Worm (Caenorhabditis elegans): ENCODE results near the gene akap-1.

The akap-1 gene

ce11 chrIII:6344737-6345136 is 8.4 kb upstream of the akap-1 start (continued):
- TF ChIP-seq nhr-12 (tag; optimal IDR thresholded peaks at IDR 0.05): no peak
- TF ChIP-seq alr-1 (tag; optimal IDR thresholded peaks at IDR 0.05): no peak
- peak; percentile 3 for TF ChIP-seq lin-11 (tag; optimal IDR thresholded peaks at IDR 0.05)

- TF ChIP-seq skn-1 (tag; optimal IDR thresholded peaks at IDR 0.05) (no peak), C34F6.9 (tag; optimal IDR thresholded peaks at IDR 0.05) (peak; percentile 1)
Observed at ce11 chrIII:6345968-6346498, 7.2 kb upstream of the akap-1 start, which contains the start of the genes trmt-10C.2 and C56G2.22. Gene trmt-10C.2, plus strand, starts transcription at chrIII:6346281. Gene C56G2.22, plus strand, starts transcription at chrIII:6346448.

- TF ChIP-seq sma-9 (GFP tag; optimal IDR thresholded peaks at IDR 0.05) (peak; percentile 44), sma-9 (tag; optimal IDR thresholded peaks at IDR 0.05) (no peak), ceh-82 (tag; optimal IDR thresholded peaks at IDR 0.05) (no peak), lin-39 (tag; optimal IDR thresholded peaks at IDR 0.05) (no peak), crh-2 (tag; optimal IDR thresholded peaks at IDR 0.05) (peak; percentile 60), unc-62 (GFP tag; optimal IDR thresholded peaks at IDR 0.05) (no peak), unc-55 (GFP tag; optimal IDR thresholded peaks at IDR 0.05) (peak; percentile 6), C34F6.9 (tag; optimal IDR thresholded peaks at IDR 0.05) (peak; percentile 53), sem-4 (tag; optimal IDR thresholded peaks at IDR 0.05) (peak; percentile 55), nhr-129 (tag; optimal IDR thresholded peaks at IDR 0.05) (peak; percentile 43), F13H6.1 (tag; optimal IDR thresholded peaks at IDR 0.05) (peak; percentile 57), lsy-2 (tag; optimal IDR thresholded peaks at IDR 0.05) (peak; percentile 12 to 64), elt-3 (tag; optimal IDR thresholded peaks at IDR 0.05) (no peak), mdl-1 (tag; optimal IDR thresholded peaks at IDR 0.05) (peak in 1 of 2 experiments; percentile 75), zag-1 (tag; optimal IDR thresholded peaks at IDR 0.05) (peak; percentile 35)
Observed at ce11 chrIII:6348578-6348977, 4.6 kb upstream of the akap-1 start.

- TF ChIP-seq lsy-2 (tag; optimal IDR thresholded peaks at IDR 0.05) (peak in 1 of 2 experiments; percentile 18), sma-9 (GFP tag; optimal IDR thresholded peaks at IDR 0.05) (peak; percentile 47), sma-9 (tag; optimal IDR thresholded peaks at IDR 0.05) (no peak), R02D3.7 (tag; optimal IDR thresholded peaks at IDR 0.05) (no peak)
Observed at ce11 chrIII:6350424-6350823, 2.8 kb upstream of the akap-1 start.

ce11 chrIII:6351438-6351837 is 1.7 kb upstream of the akap-1 start:
- no peak for TF ChIP-seq F13H6.1 (tag; optimal IDR thresholded peaks at IDR 0.05)
- no peak for TF ChIP-seq nhr-6 (tag; optimal IDR thresholded peaks at IDR 0.05)
- no peak for TF ChIP-seq ztf-11 (tag; optimal IDR thresholded peaks at IDR 0.05)
- peak; percentile 12 for TF ChIP-seq unc-55 (GFP tag; optimal IDR thresholded peaks at IDR 0.05)
- TF ChIP-seq unc-62 (GFP tag; optimal IDR thresholded peaks at IDR 0.05): no peak
- TF ChIP-seq Y55F3AM.14 (GFP tag; optimal IDR thresholded peaks at IDR 0.05): no peak
- TF ChIP-seq zag-1 (tag; optimal IDR thresholded peaks at IDR 0.05): peak; percentile 58
- TF ChIP-seq blmp-1 (tag; optimal IDR thresholded peaks at IDR 0.05; ENCODE audit: insufficient read depth): no peak
- no peak for TF ChIP-seq crh-2 (tag; optimal IDR thresholded peaks at IDR 0.05)
- no peak for TF ChIP-seq lin-13 (GFP tag; optimal IDR thresholded peaks at IDR 0.05)
- TF ChIP-seq skn-1 (tag; optimal IDR thresholded peaks at IDR 0.05): no peak
- TF ChIP-seq gmeb-1 (tag; optimal IDR thresholded peaks at IDR 0.05): no peak
- no peak for TF ChIP-seq ceh-16 (tag; optimal IDR thresholded peaks at IDR 0.05)
- no peak for TF ChIP-seq nhr-11 (tag; optimal IDR thresholded peaks at IDR 0.05)
- TF ChIP-seq nhr-129 (tag; optimal IDR thresholded peaks at IDR 0.05): peak; percentile 24
- TF ChIP-seq nhr-237 (tag; optimal IDR thresholded peaks at IDR 0.05): no peak
- no peak for TF ChIP-seq nhr-12 (tag; optimal IDR thresholded peaks at IDR 0.05)
- TF ChIP-seq elt-3 (tag; optimal IDR thresholded peaks at IDR 0.05): no peak
- no peak for TF ChIP-seq ztf-4 (tag; optimal IDR thresholded peaks at IDR 0.05)
- no peak for TF ChIP-seq alr-1 (tag; optimal IDR thresholded peaks at IDR 0.05)
- no peak for TF ChIP-seq sem-4 (tag; optimal IDR thresholded peaks at IDR 0.05)
- no peak for TF ChIP-seq nhr-10 (tag; optimal IDR thresholded peaks at IDR 0.05)
- no peak for TF ChIP-seq mdl-1 (tag; optimal IDR thresholded peaks at IDR 0.05)

- peak; percentile 30 for TF ChIP-seq nhr-129 (tag; optimal IDR thresholded peaks at IDR 0.05)
- peak; percentile 66 for TF ChIP-seq C34F6.9 (tag; optimal IDR thresholded peaks at IDR 0.05)
- peak; percentile 33 for TF ChIP-seq crh-2 (tag; optimal IDR thresholded peaks at IDR 0.05)
- TF ChIP-seq lsy-2 (tag; optimal IDR thresholded peaks at IDR 0.05): peak in 1 of 2 experiments; percentile 43
- peak; percentile 47 for TF ChIP-seq F13H6.1 (tag; optimal IDR thresholded peaks at IDR 0.05)
- peak; percentile 42 for TF ChIP-seq sem-4 (tag; optimal IDR thresholded peaks at IDR 0.05)
- peak; percentile 34 for TF ChIP-seq unc-55 (GFP tag; optimal IDR thresholded peaks at IDR 0.05)
- TF ChIP-seq sma-9 (GFP tag; optimal IDR thresholded peaks at IDR 0.05): peak; percentile 52
- no peak for TF ChIP-seq sma-9 (tag; optimal IDR thresholded peaks at IDR 0.05)
- TF ChIP-seq nhr-77 (tag; optimal IDR thresholded peaks at IDR 0.05): no peak
- peak; percentile 27 for TF ChIP-seq ama-1 (optimal IDR thresholded peaks at IDR 0.05)
- peak; percentile 65 for TF ChIP-seq zag-1 (tag; optimal IDR thresholded peaks at IDR 0.05)
- no peak for TF ChIP-seq blmp-1 (tag; optimal IDR thresholded peaks at IDR 0.05; ENCODE audit: insufficient read depth)
- no peak for TF ChIP-seq lin-39 (tag; optimal IDR thresholded peaks at IDR 0.05)
- TF ChIP-seq nhr-6 (tag; optimal IDR thresholded peaks at IDR 0.05): peak; percentile 18
Observed at ce11 chrIII:6352459-6352858, 725 bp upstream of the akap-1 start.
